Fruit fly (Drosophila melanogaster): ENCODE data around the gene Nup160.

Nup160 gene

DNA sequence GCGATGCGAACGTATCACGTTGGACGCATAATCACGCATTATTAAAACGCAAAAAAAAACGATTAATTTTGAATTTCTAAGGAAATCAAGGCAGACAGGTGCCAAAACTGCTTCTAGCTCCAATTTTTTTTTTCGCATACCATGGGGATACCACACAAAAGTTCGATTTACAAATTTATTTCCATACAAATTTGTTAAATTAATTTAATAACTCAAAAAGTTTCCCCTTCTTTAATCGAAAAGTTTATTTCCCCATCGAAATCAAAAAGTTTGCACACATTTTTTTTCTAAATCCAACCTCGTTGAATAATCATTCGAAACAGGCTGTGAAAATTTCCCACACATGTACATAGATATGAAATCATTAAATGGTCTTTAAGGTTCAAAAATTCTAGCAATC, 21.7 kb downstream of the Nup160 start, which contains the start of gene CG31867:
Gene CG31867 (minus strand): TSS at position 101 of the 400 bp plus-strand sequence.
- no peak for TF ChIP-seq Sox14 (GFP tag; optimal IDR thresholded peaks at IDR 0.05)
- TF ChIP-seq CG15336 (GFP tag; IDR thresholded peaks at IDR 0.05): no peak
- TF ChIP-seq Hr4 (GFP tag; optimal IDR thresholded peaks at IDR 0.05): no peak
- TF ChIP-seq esn (GFP tag; optimal IDR thresholded peaks at IDR 0.05): no peak
- no peak for TF ChIP-seq dsx (GFP tag; optimal IDR thresholded peaks at IDR 0.05; ENCODE audit: poor library complexity, severe bottlenecking)
- no peak for TF ChIP-seq spab (GFP tag; optimal IDR thresholded peaks at IDR 0.05)
- no peak for TF ChIP-seq CG1621 (tag; optimal IDR thresholded peaks at IDR 0.05)
- no peak for TF ChIP-seq fd85E (GFP tag; optimal IDR thresholded peaks at IDR 0.05)
- no peak for TF ChIP-seq Lpt (GFP tag; optimal IDR thresholded peaks at IDR 0.05)
- no peak for TF ChIP-seq CG3919 (GFP tag; optimal IDR thresholded peaks at IDR 0.05)
- TF ChIP-seq cyc (GFP tag; optimal IDR thresholded peaks at IDR 0.05): no peak

DNA sequence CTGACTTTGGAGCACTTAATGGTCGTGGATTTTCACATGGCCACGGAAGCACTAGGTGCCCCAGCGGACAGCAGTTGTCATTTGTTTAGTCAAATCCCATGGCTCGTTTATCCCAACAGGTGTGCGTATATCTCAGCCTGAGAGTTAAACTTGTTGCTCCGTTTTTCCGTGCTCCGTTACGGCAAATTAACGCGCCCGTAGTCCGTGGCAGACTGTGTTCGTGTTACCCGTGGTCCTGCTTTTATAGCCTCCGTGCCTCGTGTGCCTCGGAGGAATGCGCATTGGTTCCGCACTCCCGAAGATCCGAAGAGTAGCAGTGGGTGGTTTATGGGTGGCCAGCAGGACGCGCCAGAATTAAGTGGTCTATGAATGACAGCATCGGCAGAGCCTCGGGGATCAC, 25.4 kb downstream of the Nup160 start, which contains the start of gene Gyc32E:
Gene Gyc32E (minus strand): TSS at position 133 of the 400 bp plus-strand sequence.
- TF ChIP-seq Hr38 (GFP tag; optimal IDR thresholded peaks at IDR 0.05) (no peak), CG6276 (GFP tag; optimal IDR thresholded peaks at IDR 0.05) (no peak), Blimp-1 (GFP tag; optimal IDR thresholded peaks at IDR 0.05) (no peak), Met (GFP tag; optimal IDR thresholded peaks at IDR 0.05) (no peak), esn (GFP tag; optimal IDR thresholded peaks at IDR 0.05) (no peak)

DNA sequence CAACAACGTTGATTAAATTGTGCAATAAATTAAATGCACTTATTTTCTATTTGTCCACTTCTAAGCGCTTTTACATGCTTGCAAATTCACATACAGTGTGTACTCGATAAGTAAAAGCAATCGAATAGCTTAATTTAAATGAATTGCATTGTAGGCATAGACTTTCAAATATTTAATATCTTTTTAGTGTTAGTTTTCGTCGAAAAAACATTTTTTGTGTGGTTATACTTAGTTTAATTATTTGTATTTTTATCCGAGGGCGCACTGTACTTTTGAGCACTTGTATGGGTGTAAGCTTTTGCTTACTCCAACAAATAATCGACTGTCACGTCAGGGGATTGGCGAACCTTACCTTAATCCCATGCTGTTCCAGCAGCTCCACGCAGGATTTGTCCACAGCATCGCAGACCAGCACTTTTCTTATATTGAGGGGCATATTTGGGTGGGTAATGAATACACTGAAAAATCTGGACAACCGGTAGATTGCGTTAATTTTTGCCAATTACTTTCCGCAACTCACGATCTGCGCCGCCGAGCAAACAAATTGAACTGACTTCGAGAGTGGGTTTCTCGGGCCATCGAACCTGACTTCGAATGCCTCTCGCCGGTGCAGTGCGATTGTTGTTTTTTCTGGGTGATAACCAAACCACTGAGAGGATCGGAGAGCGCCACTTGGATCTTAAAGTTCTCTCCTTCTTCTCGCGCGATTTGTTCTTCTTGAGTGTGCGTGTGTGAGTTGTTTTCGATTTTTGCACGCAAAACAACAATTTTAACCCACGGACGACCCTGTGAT, 31.8 kb downstream of the Nup160 start, which contains the start of gene CG6287:
Gene CG6287 (minus strand): TSS at position 556 of the 793 bp plus-strand sequence.
- TF ChIP-seq Sox102F (GFP tag; optimal IDR thresholded peaks at IDR 0.05) (peak; percentile 89), CG11902 (GFP tag; optimal IDR thresholded peaks at IDR 0.05) (peak; percentile 94), CG4318 (GFP tag; optimal IDR thresholded peaks at IDR 0.05) (peak; percentile 92), CG6276 (GFP tag; optimal IDR thresholded peaks at IDR 0.05) (peak; percentile 93), esn (GFP tag; optimal IDR thresholded peaks at IDR 0.05) (peak; percentile 97), Hr4 (GFP tag; optimal IDR thresholded peaks at IDR 0.05) (peak; percentile 96), CG6792 (GFP tag; optimal IDR thresholded peaks at IDR 0.05) (peak; percentile 94), acj6 (GFP tag; optimal IDR thresholded peaks at IDR 0.05) (peak; percentile 96), CG3919 (GFP tag; optimal IDR thresholded peaks at IDR 0.05) (peak; percentile 97), CG7368 (GFP tag; optimal IDR thresholded peaks at IDR 0.05) (peak; percentile 93), Blimp-1 (GFP tag; optimal IDR thresholded peaks at IDR 0.05) (peak; percentile 79), CG6854 (GFP tag; optimal IDR thresholded peaks at IDR 0.05) (no peak), Hr38 (GFP tag; optimal IDR thresholded peaks at IDR 0.05) (peak; percentile 56), CG32006 (GFP tag; optimal IDR thresholded peaks at IDR 0.05) (peak; percentile 97), Sox15 (GFP tag; optimal IDR thresholded peaks at IDR 0.05) (peak; percentile 93), Hr39 (GFP tag; optimal IDR thresholded peaks at IDR 0.05) (peak; percentile 96), dac (GFP tag; optimal IDR thresholded peaks at IDR 0.05) (no peak), Gug (GFP tag; IDR thresholded peaks at IDR 0.05) (peak; percentile 97), Sox14 (GFP tag; optimal IDR thresholded peaks at IDR 0.05) (peak; percentile 94), CG10631 (GFP tag; optimal IDR thresholded peaks at IDR 0.05) (peak; percentile 95), CG6808 (GFP tag; optimal IDR thresholded peaks at IDR 0.05) (peak; percentile 86), Eip78C (GFP tag) (peak; percentile 99), CG15336 (GFP tag; IDR thresholded peaks at IDR 0.05) (peak; percentile 97), CG9139 (GFP tag; optimal IDR thresholded peaks at IDR 0.05) (peak; percentile 63), Eip93F (GFP tag; optimal IDR thresholded peaks at IDR 0.05) (peak; percentile 61), topi (GFP tag; optimal IDR thresholded peaks at IDR 0.05) (peak; percentile 95), CG31627 (GFP tag; optimal IDR thresholded peaks at IDR 0.05) (peak; percentile 97), CG16779 (tag; optimal IDR thresholded peaks at IDR 0.05) (peak; percentile 73), pdm3 (GFP tag; optimal IDR thresholded peaks at IDR 0.05) (peak; percentile 97), dsx (GFP tag; optimal IDR thresholded peaks at IDR 0.05; ENCODE audit: poor library complexity, severe bottlenecking) (peak; percentile 83), CG6163 (GFP tag; IDR thresholded peaks at IDR 0.05) (peak; percentile 96), CG10669 (GFP tag; optimal IDR thresholded peaks at IDR 0.05) (peak; percentile 91), fkh (GFP tag; optimal IDR thresholded peaks at IDR 0.05) (no peak), CG8319 (GFP tag; optimal IDR thresholded peaks at IDR 0.05) (peak; percentile 95), CG11294 (GFP tag; IDR thresholded peaks at IDR 0.05) (peak; percentile 96), CG8119 (GFP tag; IDR thresholded peaks at IDR 0.05) (peak; percentile 96), svp (GFP tag) (peak; percentile 98), fd59A (GFP tag; optimal IDR thresholded peaks at IDR 0.05) (peak; percentile 79), Eip75B (GFP tag; optimal IDR thresholded peaks at IDR 0.05) (peak; percentile 95)
